Worm (Caenorhabditis elegans) whole organism, L1 larva: ENCODE data around the gene F20D12.12.

Experiments
- dpl-1 ChIP-seq, 3 experiments: fragments of 150-350 bp in 2 of 3; sonication (generic microtip) in 1 of 3; optimal IDR thresholded peaks; 2 replicates each; lab custom pipeline; 2014 to 2017; ENCODE audit warnings: missing biosample characterization in 3 of 3, missing genetic modification characterization in 3 of 3, missing genetic modification reagents in 3 of 3
- elt-3 ChIP-seq, 6 experiments: fragments of 150-350 bp in 1 of 6; sonication (generic microtip); optimal IDR thresholded peaks; 2 replicates each; lab custom pipeline; 2017 to 2018; ENCODE audit warnings: missing biosample characterization in 6 of 6, missing genetic modification characterization in 6 of 6, inconsistent platforms in 1 of 6
- fkh-10 ChIP-seq: sonication (generic microtip); optimal IDR thresholded peaks from 2 replicates; lab custom pipeline; 2017; ENCODE audit warnings: missing biosample characterization, missing genetic modification reagents, missing genetic modification characterization
- lin-35 ChIP-seq, 2 experiments: fragments of 150-350 bp; optimal IDR thresholded peaks; 2 replicates each; lab custom pipeline; 2014; ENCODE audit warnings: missing biosample characterization in 2 of 2, missing genetic modification characterization in 2 of 2, missing genetic modification reagents in 2 of 2
- lin-39 ChIP-seq: fragments of 150-350 bp; optimal IDR thresholded peaks from 2 replicates; lab custom pipeline; 2014; ENCODE audit warnings: missing biosample characterization, missing genetic modification reagents, missing genetic modification characterization
- lsy-2 ChIP-seq, 2 experiments: fragments of 150-350 bp; optimal IDR thresholded peaks; 2 replicates each; lab custom pipeline; 2014; ENCODE audit warnings: missing biosample characterization in 2 of 2, missing genetic modification characterization in 2 of 2
- nhr-11 ChIP-seq: fragments of 150-350 bp; optimal IDR thresholded peaks from 2 replicates; lab custom pipeline; 2014; ENCODE audit warnings: missing biosample characterization, missing genetic modification characterization
- snpc-4 ChIP-seq: fragments of 150-350 bp; optimal IDR thresholded peaks from 2 replicates; lab custom pipeline; 2014; ENCODE audit warnings: missing biosample characterization, missing genetic modification characterization

ce11 chrIV:7916907-7917306, 30.3 kb upstream of the F20D12.12 start:
- TF ChIP-seq lin-35 (GFP tag; optimal IDR thresholded peaks at IDR 0.05; lab: Kevin White, UChicago) (no peak), snpc-4 (tag; lab: Kevin White, UChicago) (no peak), nhr-11 (tag; lab: Kevin White, UChicago) (no peak), dpl-1 (GFP tag; optimal IDR thresholded peaks at IDR 0.05; lab: Kevin White, UChicago) (no peak), lin-39 (tag; lab: Kevin White, UChicago) (no peak), elt-3 (tag; optimal IDR thresholded peaks at IDR 0.05; lab: Kevin White, UChicago) (no peak), fkh-10 (GFP tag; lab: Kevin White, UChicago) (no peak), lsy-2 (tag; optimal IDR thresholded peaks at IDR 0.05; lab: Kevin White, UChicago) (no peak)
